Worm (Caenorhabditis elegans): ENCODE results near the gene spp-8.

ce11 chrIV:8463716-8464115, 17.7 kb upstream of the spp-8 start, which contains the start of gene str-176:
- TF ChIP-seq ceh-13 (GFP tag; optimal IDR thresholded peaks at IDR 0.05) (no peak), flt-1 (GFP tag; IDR thresholded peaks at IDR 0.05) (no peak), pes-1 (GFP tag; IDR thresholded peaks at IDR 0.05) (no peak), ets-7 (tag; optimal IDR thresholded peaks at IDR 0.05) (no peak)
